Worm (Caenorhabditis elegans) whole organism, L4 larva: ENCODE results near the gene tin-9.1.

Experiments used
- T20F7.1 ChIP-seq: fragments of 200-800 bp; sonication (Bioruptor generic); optimal IDR thresholded peaks from 2 replicates; lab custom pipeline; 2018; ENCODE audit warnings: mild to moderate bottlenecking, missing genetic modification characterization, missing compliant biosample characterization
- Y48G9A.11 ChIP-seq: fragments of 200-800 bp; sonication (Bioruptor generic); IDR thresholded peaks from 2 replicates; pipeline ENCODE4 v1.3.6; 2022; ENCODE audit warnings: missing genetic modification reagents, missing genetic modification characterization, missing compliant biosample characterization
- ama-1 ChIP-seq: fragments of 150-350 bp; optimal IDR thresholded peaks from 2 replicates; lab custom pipeline; 2014; ENCODE audit warnings: inconsistent platforms, mixed read lengths
- lin-13 ChIP-seq: fragments of 150-350 bp; optimal IDR thresholded peaks from 2 replicates; lab custom pipeline; 2014; ENCODE audit warnings: missing biosample characterization, missing genetic modification reagents, missing genetic modification characterization
- lin-39 ChIP-seq: fragments of 150-350 bp; optimal IDR thresholded peaks from 2 replicates; lab custom pipeline; 2014; ENCODE audit warnings: missing biosample characterization, missing genetic modification reagents, missing genetic modification characterization
- nhr-28 ChIP-seq: fragments of 150-350 bp; optimal IDR thresholded peaks from 2 replicates; lab custom pipeline; 2014; ENCODE audit warnings: missing biosample characterization, missing genetic modification characterization
- nhr-77 ChIP-seq: fragments of 150-350 bp; optimal IDR thresholded peaks from 2 replicates; lab custom pipeline; 2014; ENCODE audit warnings: missing biosample characterization, missing genetic modification characterization
- snpc-4 ChIP-seq: fragments of 150-350 bp; optimal IDR thresholded peaks from 2 replicates; lab custom pipeline; 2014; ENCODE audit warnings: missing biosample characterization, missing genetic modification characterization
- unc-39 ChIP-seq: sonication (generic microtip); optimal IDR thresholded peaks from 2 replicates; lab custom pipeline; 2017; ENCODE audit warnings: missing biosample characterization, missing genetic modification characterization

- TF ChIP-seq Y48G9A.11 (no peak), lin-39 (tag; lab: Kevin White, UChicago) (no peak), nhr-28 (tag; lab: Kevin White, UChicago) (no peak), unc-39 (tag; lab: Kevin White, UChicago) (no peak), snpc-4 (no peak), T20F7.1 (no peak), lin-13 (GFP tag; lab: Kevin White, UChicago) (no peak), ama-1 (lab: Kevin White, UChicago) (no peak), nhr-77 (no peak)
These were observed 41.1 kb downstream of the tin-9.1 start, which contains the start of gene cht-3 for ce11 chrIV:7003323-7003722.
